Worm (Caenorhabditis elegans) whole organism, L4 larva: ENCODE results near the gene toh-1.

ENCODE experiments used
- D1046.2 ChIP-seq: fragments of 200-800 bp; sonication (Bioruptor generic); IDR thresholded peaks from 2 replicates; pipeline ENCODE4 v1.3.6; 2022; ENCODE audit warnings: missing genetic modification characterization, missing compliant biosample characterization
- F10B5.3 ChIP-seq: sonication (generic microtip); optimal IDR thresholded peaks from 2 replicates; lab custom pipeline; 2016; ENCODE audit warnings: mild to moderate bottlenecking, missing genetic modification characterization, missing compliant biosample characterization
- F44E2.7 ChIP-seq: fragments of 200-800 bp; sonication (Bioruptor generic); IDR thresholded peaks from 2 replicates; pipeline ENCODE4 v2.1.2; 2022; ENCODE audit warnings: missing genetic modification characterization, missing compliant biosample characterization
- F49E8.2 ChIP-seq: sonication (generic microtip); optimal IDR thresholded peaks from 2 replicates; lab custom pipeline; 2016; ENCODE audit warnings: missing compliant biosample characterization, mild to moderate bottlenecking, missing genetic modification characterization, borderline replicate concordance
- T26A8.4 ChIP-seq: fragments of 200-800 bp; sonication (Bioruptor generic); IDR thresholded peaks from 2 replicates; pipeline ENCODE4 v1.3.6; 2022; ENCODE audit warnings: missing genetic modification characterization, missing compliant biosample characterization
- Y5F2A.4 ChIP-seq: fragments of 200-800 bp; sonication (Bioruptor generic); optimal IDR thresholded peaks from 2 replicates; lab custom pipeline; 2018; ENCODE audit warnings: mild to moderate bottlenecking, missing genetic modification characterization, missing compliant biosample characterization
- aha-1 ChIP-seq: fragments of 150-350 bp; peaks from one replicate; lab custom pipeline; 2014; ENCODE audit warnings: missing biosample characterization, missing genetic modification characterization
- aly-2 ChIP-seq: sonication (generic microtip); optimal IDR thresholded peaks from 2 replicates; lab custom pipeline; 2018; ENCODE audit warnings: missing biosample characterization, missing genetic modification characterization
- ama-1 ChIP-seq: fragments of 150-350 bp; optimal IDR thresholded peaks from 2 replicates; lab custom pipeline; 2014; ENCODE audit warnings: inconsistent platforms, mixed read lengths
- arid-1 ChIP-seq: fragments of 200-800 bp; sonication (Bioruptor generic); conservative IDR thresholded peaks from 2 replicates; pipeline ENCODE4 v1.3.6; 2022; ENCODE audit warnings: missing genetic modification reagents, missing genetic modification characterization, missing compliant biosample characterization
- ceh-28 ChIP-seq: fragments of 150-350 bp; optimal IDR thresholded peaks from 2 replicates; lab custom pipeline; 2014; ENCODE audit warnings: missing biosample characterization, missing genetic modification reagents, missing genetic modification characterization
- ceh-82 ChIP-seq: sonication (generic microtip); optimal IDR thresholded peaks from 2 replicates; lab custom pipeline; 2017; ENCODE audit warnings: missing biosample characterization, missing genetic modification characterization
- ctbp-1 ChIP-seq: fragments of 200-800 bp; sonication (Bioruptor generic); IDR thresholded peaks from 2 replicates; pipeline ENCODE4 v1.3.6; 2022; ENCODE audit warnings: missing genetic modification reagents, missing genetic modification characterization, missing compliant biosample characterization
- daf-16 ChIP-seq, 3 experiments: sonication (generic microtip); optimal IDR thresholded peaks; 2 replicates each; lab custom pipeline; 2016 to 2017; ENCODE audit warnings: missing genetic modification characterization in 3 of 3, missing genetic modification reagents in 3 of 3, mild to moderate bottlenecking in 2 of 3, missing compliant biosample characterization in 2 of 3, missing biosample characterization in 1 of 3, moderate library complexity in 1 of 3
- daf-19 ChIP-seq: fragments of 200-800 bp; sonication (Bioruptor generic); conservative IDR thresholded peaks from 2 replicates; pipeline ENCODE4 v1.3.6; 2022; ENCODE audit warnings: missing genetic modification characterization, missing compliant biosample characterization
- dmd-9 ChIP-seq: fragments of 200-800 bp; sonication (Bioruptor generic); IDR thresholded peaks from 2 replicates; pipeline ENCODE4 v1.3.6; 2022; ENCODE audit warnings: missing genetic modification reagents, missing genetic modification characterization, missing compliant biosample characterization
- dpl-1 ChIP-seq: fragments of 150-350 bp; optimal IDR thresholded peaks from 2 replicates; lab custom pipeline; 2014; ENCODE audit warnings: missing biosample characterization, missing genetic modification reagents, missing genetic modification characterization
- dve-1 ChIP-seq: sonication (generic microtip); optimal IDR thresholded peaks from 2 replicates; lab custom pipeline; 2017; ENCODE audit warnings: antibody characterized with exemption, mild to moderate bottlenecking, missing genetic modification characterization, missing compliant biosample characterization; ENCODE audit not compliant: insufficient read depth
- fkh-10 ChIP-seq: fragments of 150-350 bp; optimal IDR thresholded peaks from 2 replicates; lab custom pipeline; 2014; ENCODE audit warnings: missing biosample characterization, missing genetic modification reagents, missing genetic modification characterization
- fos-1 ChIP-seq: fragments of 150-350 bp; optimal IDR thresholded peaks from 2 replicates; lab custom pipeline; 2014; ENCODE audit warnings: missing biosample characterization, missing genetic modification characterization
- gei-8 ChIP-seq: fragments of 200-800 bp; sonication (Bioruptor generic); optimal IDR thresholded peaks from 2 replicates; lab custom pipeline; 2018; ENCODE audit warnings: mild to moderate bottlenecking, missing genetic modification characterization, missing compliant biosample characterization
- hif-1 ChIP-seq, 2 experiments: sonication (generic microtip); optimal IDR thresholded peaks; 2 replicates each; lab custom pipeline; 2016 to 2017; ENCODE audit warnings: missing compliant biosample characterization in 2 of 2, missing genetic modification characterization in 2 of 2, missing genetic modification reagents in 2 of 2, missing genotype in 2 of 2, mild to moderate bottlenecking in 1 of 2
- jun-1 ChIP-seq: fragments of 150-350 bp; optimal IDR thresholded peaks from 2 replicates; lab custom pipeline; 2014; ENCODE audit warnings: missing biosample characterization, missing genetic modification reagents, missing genetic modification characterization
- lim-7 ChIP-seq: fragments of 200-800 bp; sonication (Bioruptor generic); IDR thresholded peaks from 2 replicates; pipeline ENCODE4 v1.3.6; 2022; ENCODE audit warnings: missing genetic modification characterization, missing compliant biosample characterization
- lin-29 ChIP-seq: fragments of 200-800 bp; sonication (Bioruptor generic); IDR thresholded peaks from 2 replicates; pipeline ENCODE4 v1.3.6; 2022; ENCODE audit warnings: missing genetic modification reagents, missing genetic modification characterization, missing compliant biosample characterization
- lin-38 ChIP-seq: fragments of 200-800 bp; sonication (Bioruptor generic); IDR thresholded peaks from 2 replicates; pipeline ENCODE4 v1.3.6; 2022; ENCODE audit warnings: missing genetic modification reagents, missing genetic modification characterization, missing compliant biosample characterization
- lsy-2 ChIP-seq, 2 experiments: fragments of 150-350 bp in 1 of 2; sonication (generic microtip) in 1 of 2; optimal IDR thresholded peaks; 2 replicates each; lab custom pipeline; 2014 to 2017; ENCODE audit warnings: missing biosample characterization in 2 of 2, missing genetic modification characterization in 2 of 2
- mdt-29 ChIP-seq: fragments of 200-800 bp; sonication (Bioruptor generic); IDR thresholded peaks from 2 replicates; pipeline ENCODE4 v1.3.6; 2022; ENCODE audit warnings: missing genetic modification reagents, missing genetic modification characterization, missing compliant biosample characterization
- mep-1 ChIP-seq: fragments of 150-350 bp; sonication (generic microtip); optimal IDR thresholded peaks from 3 replicates; lab custom pipeline; 2014; ENCODE audit warnings: missing biosample characterization, missing genetic modification characterization
- nhr-25 ChIP-seq: sonication (generic microtip); optimal IDR thresholded peaks from 2 replicates; lab custom pipeline; 2017; ENCODE audit warnings: missing genetic modification characterization, mild to moderate bottlenecking, missing compliant biosample characterization, antibody characterized with exemption, moderate library complexity, borderline replicate concordance; ENCODE audit not compliant: insufficient read depth
- nhr-28 ChIP-seq: fragments of 150-350 bp; optimal IDR thresholded peaks from 2 replicates; lab custom pipeline; 2014; ENCODE audit warnings: missing biosample characterization, missing genetic modification characterization
- nhr-48 ChIP-seq: sonication (generic microtip); optimal IDR thresholded peaks from 2 replicates; lab custom pipeline; 2016; ENCODE audit warnings: mild to moderate bottlenecking, missing genetic modification characterization, missing compliant biosample characterization
- nhr-76 ChIP-seq: fragments of 150-350 bp; optimal IDR thresholded peaks from 2 replicates; lab custom pipeline; 2014; ENCODE audit warnings: missing biosample characterization, missing genetic modification characterization
- nhr-77 ChIP-seq: fragments of 150-350 bp; optimal IDR thresholded peaks from 2 replicates; lab custom pipeline; 2014; ENCODE audit warnings: missing biosample characterization, missing genetic modification characterization
- saeg-2 ChIP-seq: fragments of 200-800 bp; sonication (Bioruptor generic); IDR thresholded peaks from 2 replicates; pipeline ENCODE4 v1.3.6; 2022; ENCODE audit warnings: missing genetic modification reagents, missing genetic modification characterization, missing compliant biosample characterization
- skn-1 ChIP-seq: fragments of 150-350 bp; optimal IDR thresholded peaks from 2 replicates; lab custom pipeline; 2014; ENCODE audit warnings: missing biosample characterization, missing genetic modification characterization
- snpc-4 ChIP-seq: fragments of 150-350 bp; optimal IDR thresholded peaks from 2 replicates; lab custom pipeline; 2014; ENCODE audit warnings: missing biosample characterization, missing genetic modification characterization
- spr-1 ChIP-seq: sonication (generic microtip); optimal IDR thresholded peaks from 2 replicates; lab custom pipeline; 2016; ENCODE audit warnings: mild to moderate bottlenecking, missing genetic modification characterization, missing compliant biosample characterization
- spr-3 ChIP-seq: fragments of 200-800 bp; sonication (Bioruptor generic); optimal IDR thresholded peaks from 2 replicates; lab custom pipeline; 2018; ENCODE audit warnings: mild to moderate bottlenecking, missing genetic modification characterization, missing compliant biosample characterization
- unc-39 ChIP-seq: sonication (generic microtip); optimal IDR thresholded peaks from 2 replicates; lab custom pipeline; 2017; ENCODE audit warnings: missing biosample characterization, missing genetic modification characterization
- unc-62 ChIP-seq, 3 experiments: fragments of 150-350 bp in 1 of 3; sonication (generic microtip); optimal IDR thresholded peaks in 2 of 3; peaks in 1 of 3; 1 replicate in 1 of 3; 2 replicates in 2 of 3; lab custom pipeline; 2014 to 2017; ENCODE audit warnings: missing biosample characterization in 3 of 3, missing genetic modification characterization in 3 of 3, missing genetic modification reagents in 3 of 3, missing genotype in 1 of 3
- zag-1 ChIP-seq: fragments of 150-350 bp; optimal IDR thresholded peaks from 2 replicates; lab custom pipeline; 2014; ENCODE audit warnings: missing biosample characterization, missing genetic modification characterization
- zfp-2 ChIP-seq: sonication (generic microtip); optimal IDR thresholded peaks from 2 replicates; lab custom pipeline; 2016; ENCODE audit warnings: mild to moderate bottlenecking, missing genetic modification characterization, missing compliant biosample characterization
- zip-2 ChIP-seq: fragments of 150-350 bp; optimal IDR thresholded peaks from 2 replicates; lab custom pipeline; 2014; ENCODE audit warnings: missing biosample characterization, missing genetic modification characterization
- ztf-11 ChIP-seq: fragments of 150-350 bp; optimal IDR thresholded peaks from 2 replicates; lab custom pipeline; 2014; ENCODE audit warnings: missing biosample characterization, missing genetic modification characterization
- ztf-7 ChIP-seq: fragments of 150-350 bp; optimal IDR thresholded peaks from 2 replicates; lab custom pipeline; 2014; ENCODE audit warnings: missing biosample characterization, missing genetic modification characterization

toh-1 gene

DNA sequence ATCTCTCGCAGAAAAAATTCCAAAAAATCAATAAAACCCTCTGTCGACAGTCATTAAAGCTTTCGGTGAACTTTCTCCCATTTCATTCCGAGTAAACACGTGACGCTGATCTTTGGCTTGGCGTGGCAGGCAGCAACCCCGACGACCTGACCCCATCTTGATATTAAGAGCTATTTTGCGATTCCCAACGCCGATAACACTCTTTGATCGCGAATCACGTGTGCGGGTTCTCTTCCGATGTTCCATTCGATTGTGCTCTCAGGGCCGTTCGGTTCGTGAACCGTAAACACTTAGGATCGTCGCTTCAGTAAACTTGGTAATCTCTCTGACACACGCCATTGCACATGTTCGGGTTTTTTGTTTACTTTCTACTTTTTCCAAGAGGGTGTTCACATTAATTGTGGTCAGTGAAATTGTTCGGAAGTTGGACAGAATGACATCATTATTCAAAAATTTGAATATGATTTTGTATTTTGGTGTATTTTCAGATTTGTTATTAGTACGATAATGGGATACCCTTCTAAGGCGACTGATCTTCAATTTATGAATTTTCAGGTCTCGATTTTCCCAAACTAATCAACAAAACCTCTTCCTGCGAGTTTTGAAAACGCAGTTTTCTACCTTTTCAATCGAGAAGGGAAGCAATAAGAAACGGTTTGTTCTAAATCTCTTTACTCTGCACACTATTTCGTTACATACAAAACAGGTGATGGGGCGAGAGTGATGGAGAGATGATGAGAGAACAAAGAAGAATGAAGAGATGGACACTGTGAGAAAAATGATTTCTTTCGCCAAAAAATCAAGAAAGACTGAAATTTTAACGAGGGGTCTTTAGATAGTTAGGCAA lies 11.4 kb downstream of the toh-1 start (continued):
- TF ChIP-seq T26A8.4 (GFP tag; lab: Robert Waterston, UW) (no peak; the same call in 1 of the 2 replicates), fkh-10 (GFP tag; lab: Kevin White, UChicago) (no peak), lin-38 (no peak; the same call in 1 of the 2 replicates), D1046.2 (GFP tag; lab: Robert Waterston, UW) (no peak), mdt-29 (GFP tag; lab: Robert Waterston, UW) (no peak; the same call in 1 of the 2 replicates), ztf-7 (tag; lab: Kevin White, UChicago) (no peak), ceh-82 (no peak), unc-62 (GFP tag; optimal IDR thresholded peaks at IDR 0.05 in 1 of 2; lab: Kevin White, UChicago) (peak in 1 of 2 experiments; percentile 95), unc-62 (tag; optimal IDR thresholded peaks at IDR 0.05; lab: Kevin White, UChicago) (no peak), arid-1 (GFP tag; lab: Robert Waterston, UW) (no peak), unc-39 (tag; lab: Kevin White, UChicago) (no peak), gei-8 (GFP tag; lab: Kevin White, UChicago) (no peak), hif-1 (tag; optimal IDR thresholded peaks at IDR 0.05; lab: Kevin White, UChicago) (no peak), dmd-9 (0 out of 2 replicates have a peak, but pooled peaks have one; percentile 30), nhr-28 (tag; lab: Kevin White, UChicago) (peak; percentile 23), aly-2 (tag; lab: Kevin White, UChicago) (no peak), daf-16 (GFP tag; optimal IDR thresholded peaks at IDR 0.05; lab: Kevin White, UChicago) (peak in 1 of 2 experiments; percentile 47), daf-16 (tag; optimal IDR thresholded peaks at IDR 0.05; lab: Kevin White, UChicago) (peak; percentile 36), skn-1 (tag; lab: Kevin White, UChicago) (no peak), nhr-77 (tag; lab: Kevin White, UChicago) (no peak), spr-1 (tag; lab: Kevin White, UChicago) (no peak), nhr-48 (tag; lab: Kevin White, UChicago) (peak; percentile 24), zag-1 (tag; lab: Kevin White, UChicago) (no peak), dve-1 (tag; lab: Kevin White, UChicago) (peak; percentile 30), F44E2.7 (no peak), F49E8.2 (tag; lab: Kevin White, UChicago) (no peak), F10B5.3 (tag; lab: Kevin White, UChicago) (no peak), jun-1 (no peak), daf-19 (GFP tag; lab: Robert Waterston, UW) (no peak), lsy-2 (tag; optimal IDR thresholded peaks at IDR 0.05; lab: Kevin White, UChicago) (peak; percentile 32 to 33), ctbp-1 (GFP tag; lab: Robert Waterston, UW) (no peak), fos-1 (tag; lab: Kevin White, UChicago) (no peak), spr-3 (no peak), lim-7 (peak; percentile 65), Y5F2A.4 (no peak), ztf-11 (no peak), zip-2 (no peak), aha-1 (tag; lab: Kevin White, UChicago) (peak; percentile 93)

DNA sequence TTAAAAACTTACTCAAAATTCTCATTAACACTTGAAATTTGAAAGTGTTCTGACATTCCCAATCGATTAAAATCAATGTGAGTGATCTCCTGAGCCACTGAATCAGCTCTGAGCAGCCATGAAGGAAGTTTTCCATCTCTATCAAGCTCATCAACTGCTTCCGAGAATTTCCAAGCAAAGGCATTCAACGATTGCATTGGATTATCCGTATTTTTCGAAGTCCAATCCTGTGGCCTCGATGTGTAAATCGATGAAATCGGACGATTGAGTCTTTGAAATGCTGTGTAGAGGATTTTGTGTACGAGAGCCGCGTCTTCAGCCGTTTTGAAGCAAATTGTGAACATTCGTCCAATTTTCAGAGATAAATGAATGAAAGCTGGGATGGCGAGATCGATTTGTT lies 12.9 kb downstream of the toh-1 start:
- peak; percentile 21 for TF ChIP-seq aha-1 (tag; lab: Kevin White, UChicago)
- TF ChIP-seq unc-62 (GFP tag; optimal IDR thresholded peaks at IDR 0.05 in 1 of 2; lab: Kevin White, UChicago) = peak in 1 of 2 experiments; percentile 34
- TF ChIP-seq unc-62 (tag; optimal IDR thresholded peaks at IDR 0.05; lab: Kevin White, UChicago) = no peak
- TF ChIP-seq snpc-4 = no peak
- TF ChIP-seq, all 104 proteins: peak for 2

DNA sequence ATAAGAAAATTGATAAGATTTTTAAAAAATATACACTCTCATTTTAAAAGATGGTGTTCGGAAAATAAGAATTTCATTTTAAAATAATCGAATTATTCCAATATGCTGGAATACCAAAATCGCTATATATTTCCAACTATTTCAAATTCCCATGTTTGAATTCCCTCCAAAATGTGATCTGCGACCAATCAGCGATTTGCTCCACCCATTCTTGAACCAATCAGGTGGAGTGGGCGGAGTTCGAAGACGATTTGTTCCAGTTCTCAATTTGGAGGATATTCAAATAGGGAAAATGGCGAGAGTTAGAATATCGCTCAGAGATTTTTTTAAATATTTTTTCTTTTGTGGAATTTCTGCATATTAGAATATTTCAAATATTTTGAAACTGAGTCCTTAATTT lies 18.0 kb downstream of the toh-1 start:
- no peak for TF ChIP-seq hif-1 (tag; optimal IDR thresholded peaks at IDR 0.05; lab: Kevin White, UChicago)
- no peak for TF ChIP-seq saeg-2 (GFP tag; lab: Robert Waterston, UW)
- TF ChIP-seq unc-39 (tag; lab: Kevin White, UChicago) = no peak
- TF ChIP-seq zip-2 = no peak
- TF ChIP-seq mep-1 (tag; lab: Kevin White, UChicago) = peak; percentile 1
- TF ChIP-seq aha-1 (tag; lab: Kevin White, UChicago) = peak; percentile 49
- no peak for TF ChIP-seq ztf-11
- TF ChIP-seq lim-7 = 0 out of 2 replicates have a peak, but pooled peaks have one; percentile 31
- TF ChIP-seq nhr-76 (tag; lab: Kevin White, UChicago) = no peak
- TF ChIP-seq lin-29 (GFP tag; lab: Robert Waterston, UW) = no peak
- no peak for TF ChIP-seq ceh-28
- no peak for TF ChIP-seq ama-1
- TF ChIP-seq ztf-7 (tag; lab: Kevin White, UChicago) = no peak
- TF ChIP-seq zfp-2 (tag; lab: Kevin White, UChicago) = no peak
- no peak for TF ChIP-seq aly-2 (tag; lab: Kevin White, UChicago)
- TF ChIP-seq nhr-25 (tag; lab: Kevin White, UChicago) = no peak
- TF ChIP-seq T26A8.4 (GFP tag; lab: Robert Waterston, UW) = no peak
- peak; percentile 40 for TF ChIP-seq dpl-1 (GFP tag; lab: Kevin White, UChicago)
